Fruit fly (Drosophila melanogaster): ENCODE results near the gene CG12321.

CG12321 gene

dm6 chr3R:18167416-18168237, 20.9 kb downstream of the CG12321 start, which contains the start of gene wrd:
Gene wrd, plus strand, starts transcription at chr3R:18167757.
- TF ChIP-seq CG17801 (GFP tag; optimal IDR thresholded peaks at IDR 0.05; ENCODE audit: partially characterized antibody) = peak; percentile 27

- TF ChIP-seq CG17801 (GFP tag; optimal IDR thresholded peaks at IDR 0.05; ENCODE audit: partially characterized antibody) = no peak
Observed at dm6 chr3R:18167173-18167415, 21.4 kb downstream of the CG12321 start, which contains the start of the genes CG7215 and Prx5. Gene CG7215, minus strand, starts transcription at chr3R:18167273. Gene Prx5, minus strand, starts transcription at chr3R:18167273.

DNA sequence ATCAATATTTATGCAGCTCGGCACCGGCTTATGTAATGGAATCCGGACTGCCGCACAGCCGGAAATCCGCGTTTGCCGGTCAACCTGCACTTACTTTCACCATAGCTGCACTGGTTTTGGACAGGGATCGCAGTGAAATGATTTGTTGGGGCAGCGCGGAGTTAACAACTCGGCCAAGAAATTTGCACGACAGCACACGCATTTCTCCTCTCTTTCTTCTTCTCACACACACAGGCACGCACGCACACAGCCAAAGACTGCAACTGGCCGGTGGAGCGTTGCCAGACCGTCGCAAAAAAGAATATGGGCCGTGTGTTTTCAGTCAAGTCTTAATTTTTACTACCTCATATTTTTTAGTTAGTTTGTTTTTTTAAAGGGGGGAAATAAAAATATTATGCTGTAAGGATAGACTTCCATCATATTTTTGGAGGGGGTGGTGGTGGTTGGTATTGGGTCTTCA, 22.2 kb downstream of the CG12321 start:
- no peak for TF ChIP-seq CG17801 (GFP tag; optimal IDR thresholded peaks at IDR 0.05; ENCODE audit: partially characterized antibody)

DNA sequence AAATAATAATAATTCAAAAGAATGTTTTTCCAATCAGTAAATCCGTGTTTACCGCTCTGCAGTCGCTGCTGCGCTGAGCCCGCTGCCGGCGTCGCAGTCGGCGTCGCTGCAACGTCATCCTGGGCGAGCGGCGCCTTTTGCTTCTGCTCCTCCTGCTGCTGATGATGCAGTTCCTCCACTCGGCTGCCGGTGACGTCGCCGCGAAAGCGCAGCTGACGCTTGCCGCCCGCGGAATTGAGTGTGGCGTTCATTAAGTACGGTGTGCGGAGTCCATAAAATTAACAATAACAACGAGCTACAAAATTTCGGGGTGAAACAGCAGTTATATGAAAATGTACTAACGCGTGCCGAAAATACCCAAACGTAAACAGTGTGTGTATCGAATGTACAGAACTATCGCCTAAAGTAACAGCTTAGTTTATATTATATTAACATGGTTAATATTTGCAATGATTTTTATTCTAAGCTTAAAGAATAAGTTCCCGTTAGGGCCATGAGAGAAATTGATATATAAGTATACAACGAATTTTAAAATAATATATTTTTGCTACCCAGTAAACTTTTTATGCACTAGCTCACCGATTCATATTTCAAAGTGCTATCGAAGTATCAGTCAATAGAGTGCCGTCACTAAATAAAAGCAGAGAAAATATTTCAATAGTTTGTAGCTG, 24.3 kb downstream of the CG12321 start, which contains the start of the genes CG7218 and Cbp20:
Gene CG7218, minus strand, starts transcription at position 346 of the 671 bp plus-strand sequence.
Gene Cbp20, plus strand, starts transcription at position 610 of the 671 bp plus-strand sequence.
- TF ChIP-seq CG17801 (GFP tag; optimal IDR thresholded peaks at IDR 0.05; ENCODE audit: partially characterized antibody) = peak; percentile 50

DNA sequence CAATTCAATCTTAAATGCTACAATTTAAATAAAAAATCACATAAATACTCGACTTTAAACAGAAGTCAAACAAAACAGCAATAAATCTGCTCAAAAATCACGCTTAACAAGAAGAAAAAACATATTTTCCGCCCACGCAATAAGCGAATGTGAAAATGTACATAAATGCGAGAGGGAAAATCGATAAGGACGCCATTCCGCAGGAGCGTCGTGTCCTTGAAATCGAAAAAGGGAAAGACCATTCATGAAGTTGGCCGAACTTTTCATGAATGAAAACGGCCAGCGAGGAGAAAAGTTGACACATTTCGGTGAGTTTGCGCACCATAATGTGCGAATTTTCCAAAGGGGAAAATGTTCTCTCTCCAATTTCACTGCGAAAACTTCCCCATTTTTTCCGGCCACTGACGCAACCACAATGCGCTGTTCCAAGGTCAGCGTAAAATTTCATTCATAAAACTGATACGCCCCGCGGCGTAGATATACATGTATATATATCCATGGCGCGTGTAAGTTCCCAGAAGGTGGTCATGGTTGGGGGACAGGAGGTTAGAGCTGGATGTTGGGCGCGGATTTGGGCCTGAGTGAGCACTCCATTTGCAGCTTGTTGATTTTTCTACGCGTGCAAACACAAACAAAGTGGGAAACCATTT, 28.2 kb downstream of the CG12321 start:
- TF ChIP-seq CG17801 (GFP tag; optimal IDR thresholded peaks at IDR 0.05; ENCODE audit: partially characterized antibody) = no peak

dm6 chr3R:18158401-18158800, 30.1 kb downstream of the CG12321 start, which contains the start of gene CG14315:
Gene CG14315, plus strand, starts transcription at chr3R:18158701.
- no peak for TF ChIP-seq CG17801 (GFP tag; optimal IDR thresholded peaks at IDR 0.05; ENCODE audit: partially characterized antibody)

- no peak for TF ChIP-seq CG17801 (GFP tag; optimal IDR thresholded peaks at IDR 0.05; ENCODE audit: partially characterized antibody)
Observed at dm6 chr3R:18157459-18157858, 31.0 kb downstream of the CG12321 start.

- no peak for TF ChIP-seq CG17801 (GFP tag; optimal IDR thresholded peaks at IDR 0.05; ENCODE audit: partially characterized antibody)
Observed at dm6 chr3R:18156608-18157007, 31.9 kb downstream of the CG12321 start.

- no peak for TF ChIP-seq CG17801 (GFP tag; optimal IDR thresholded peaks at IDR 0.05; ENCODE audit: partially characterized antibody)
Observed at dm6 chr3R:18153698-18154097, 34.8 kb downstream of the CG12321 start.

- no peak for TF ChIP-seq CG17801 (GFP tag; optimal IDR thresholded peaks at IDR 0.05; ENCODE audit: partially characterized antibody)
Observed at dm6 chr3R:18151820-18152219, 36.7 kb downstream of the CG12321 start, which contains the start of gene CG14316. Gene CG14316, plus strand, starts transcription at chr3R:18152120.

DNA sequence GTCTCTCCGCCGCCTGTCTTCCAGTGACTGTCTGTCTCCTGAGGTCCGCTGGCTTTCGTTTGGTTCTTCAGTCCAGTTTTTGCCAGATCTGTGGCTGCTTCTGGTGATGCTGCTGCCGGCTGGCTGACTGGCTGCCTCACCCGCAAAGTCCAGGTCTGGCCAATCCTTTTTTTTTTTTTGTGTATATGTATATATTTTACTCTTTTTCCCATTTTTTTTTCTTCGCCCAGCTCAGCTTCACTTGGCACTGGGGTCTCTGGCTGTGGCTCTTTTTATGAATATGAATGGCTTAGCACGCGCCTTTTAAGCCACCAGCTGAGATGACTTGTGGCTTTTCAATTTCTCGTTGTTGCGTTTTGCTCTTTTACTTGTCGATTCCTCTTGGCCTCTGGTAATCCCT, 41.9 kb downstream of the CG12321 start:
- TF ChIP-seq CG17801 (GFP tag; optimal IDR thresholded peaks at IDR 0.05; ENCODE audit: partially characterized antibody) = no peak

- TF ChIP-seq CG17801 (GFP tag; optimal IDR thresholded peaks at IDR 0.05; ENCODE audit: partially characterized antibody) = no peak
Observed at dm6 chr3R:18144853-18145252, 43.7 kb downstream of the CG12321 start.

Measured in ovary, adult (tissue).